Fruit fly (Drosophila melanogaster) whole organism, embryonic: ENCODE results near the gene Rab39.

ENCODE experiments used
- Abd-B ChIP-seq: fragments of 200-800 bp; sonication (Bioruptor generic); optimal IDR thresholded peaks from 2 replicates; lab custom pipeline; 2018; ENCODE audit warnings: missing biosample characterization, mild to moderate bottlenecking, missing genetic modification characterization, moderate library complexity
- B-H2 ChIP-seq: fragments of 200-800 bp; sonication (Bioruptor generic); optimal IDR thresholded peaks from 2 replicates; lab custom pipeline; 2018; ENCODE audit warnings: missing biosample characterization, mild to moderate bottlenecking, missing genetic modification characterization
- Bteb2 ChIP-seq: fragments of 200-800 bp; sonication (Bioruptor generic); optimal IDR thresholded peaks from 2 replicates; lab custom pipeline; 2016; ENCODE audit warnings: missing biosample characterization, missing genetic modification characterization
- C15 ChIP-seq: fragments of 200-800 bp; sonication (Bioruptor generic); IDR thresholded peaks from 3 replicates; pipeline ENCODE4 v1.3.6; 2022; ENCODE audit warnings: missing biosample characterization, missing genetic modification characterization
- CG10366 ChIP-seq: fragments of 200-800 bp; sonication (Bioruptor generic); IDR thresholded peaks from 2 replicates; pipeline ENCODE4 v1.3.6; 2022; ENCODE audit warnings: missing biosample characterization, missing genetic modification characterization
- CG10431 ChIP-seq: fragments of 200-800 bp; sonication (Bioruptor generic); optimal IDR thresholded peaks from 3 replicates; lab custom pipeline; 2018; ENCODE audit warnings: missing biosample characterization, mild to moderate bottlenecking, missing genetic modification characterization
- CG10979 ChIP-seq: fragments of 200-800 bp; sonication (Bioruptor generic); optimal IDR thresholded peaks from 2 replicates; lab custom pipeline; 2018; ENCODE audit warnings: missing biosample characterization, mild to moderate bottlenecking, missing genetic modification characterization, moderate library complexity
- CG11695 ChIP-seq: fragments of 200-800 bp; sonication (Bioruptor generic); IDR thresholded peaks from 3 replicates; pipeline ENCODE4 v1.3.6; 2022; ENCODE audit warnings: missing biosample characterization, missing genetic modification characterization
- CG11696 ChIP-seq: fragments of 200-800 bp; sonication (Bioruptor generic); IDR thresholded peaks from 2 replicates; pipeline ENCODE4 v1.3.6; 2022; ENCODE audit warnings: missing biosample characterization, missing genetic modification characterization
- CG11723 ChIP-seq: fragments of 200-800 bp; sonication (Bioruptor generic); optimal IDR thresholded peaks from 2 replicates; lab custom pipeline; 2017; ENCODE audit warnings: missing biosample characterization, mild to moderate bottlenecking, missing genetic modification characterization
- CG12236 ChIP-seq: fragments of 200-800 bp; sonication (Bioruptor generic); optimal IDR thresholded peaks from 2 replicates; lab custom pipeline; 2016; ENCODE audit warnings: missing biosample characterization, missing genetic modification characterization
- CG12744 ChIP-seq: fragments of 200-800 bp; sonication (Bioruptor generic); optimal IDR thresholded peaks from 2 replicates; lab custom pipeline; 2016; ENCODE audit warnings: missing biosample characterization, missing genetic modification characterization
- CG13424 ChIP-seq: fragments of 200-800 bp; sonication (Bioruptor generic); optimal IDR thresholded peaks from 2 replicates; lab custom pipeline; 2019; ENCODE audit warnings: missing biosample characterization, mild to moderate bottlenecking, missing genetic modification characterization, moderate library complexity
- CG15479 ChIP-seq: fragments of 200-800 bp; sonication (Bioruptor generic); optimal IDR thresholded peaks from 3 replicates; lab custom pipeline; 2019; ENCODE audit warnings: missing biosample characterization, mild to moderate bottlenecking, missing genetic modification characterization, moderate library complexity
- CG17328 ChIP-seq: fragments of 200-800 bp; sonication (Bioruptor generic); IDR thresholded peaks from 2 replicates; pipeline ENCODE4 v1.3.6; 2022; ENCODE audit warnings: missing biosample characterization, missing genetic modification characterization
- CG18011 ChIP-seq: fragments of 200-800 bp; sonication (Bioruptor generic); optimal IDR thresholded peaks from 2 replicates; lab custom pipeline; 2017; ENCODE audit warnings: missing biosample characterization, missing genetic modification characterization, mild to moderate bottlenecking, moderate library complexity, missing genotype
- CG18476 ChIP-seq: fragments of 200-800 bp; sonication (Bioruptor generic); optimal IDR thresholded peaks from 2 replicates; lab custom pipeline; 2016; ENCODE audit warnings: missing biosample characterization, mild to moderate bottlenecking, missing genetic modification characterization
- CG2712 ChIP-seq: fragments of 200-800 bp; optimal IDR thresholded peaks from 3 replicates; lab custom pipeline; 2019; ENCODE audit warnings: missing biosample characterization, mild to moderate bottlenecking, missing genetic modification characterization, moderate library complexity
- CG4424 ChIP-seq: fragments of 200-800 bp; sonication (Bioruptor generic); optimal IDR thresholded peaks from 3 replicates; lab custom pipeline; 2016; ENCODE audit warnings: missing biosample characterization, missing genetic modification characterization
- CG6854 ChIP-seq: fragments of 200-800 bp; sonication (Bioruptor generic); optimal IDR thresholded peaks from 3 replicates; lab custom pipeline; 2017; ENCODE audit warnings: missing biosample characterization, mild to moderate bottlenecking, missing genetic modification characterization
- CG7271 ChIP-seq: fragments of 200-800 bp; sonication (Bioruptor generic); optimal IDR thresholded peaks from 2 replicates; lab custom pipeline; 2018; ENCODE audit warnings: missing biosample characterization, mild to moderate bottlenecking, missing genetic modification characterization, moderate library complexity
- CG7963 ChIP-seq: fragments of 200-800 bp; sonication (Bioruptor generic); IDR thresholded peaks from 3 replicates; pipeline ENCODE4 v1.3.6; 2022; ENCODE audit warnings: missing biosample characterization, missing genetic modification characterization; ENCODE audit not compliant: partially characterized antibody
- Dfd ChIP-seq, 2 experiments: fragments of >200 bp; optimal IDR thresholded peaks; 2 replicates each; lab custom pipeline; 2017; ENCODE audit warnings: missing biosample characterization in 2 of 2, missing genetic modification characterization in 2 of 2
- E2f2 ChIP-seq: fragments of 200-800 bp; sonication (Bioruptor generic); IDR thresholded peaks from 2 replicates; pipeline ENCODE4 v1.3.6; 2022; ENCODE audit warnings: missing biosample characterization, missing genetic modification characterization
- Med ChIP-seq: fragments of 200-800 bp; sonication (Bioruptor generic); peaks from one replicate; lab custom pipeline; 2016; ENCODE audit warnings: missing biosample characterization, missing genetic modification characterization, mild to moderate bottlenecking, inconsistent platforms, moderate library complexity
- NFAT ChIP-seq: fragments of 200-800 bp; sonication (Bioruptor generic); IDR thresholded peaks from 2 replicates; pipeline ENCODE4 v1.3.6; 2022; ENCODE audit warnings: missing biosample characterization, missing genetic modification characterization
- Nf-YB ChIP-seq: fragments of 200-800 bp; sonication (Bioruptor generic); optimal IDR thresholded peaks from 3 replicates; lab custom pipeline; 2019; ENCODE audit warnings: missing biosample characterization, mild to moderate bottlenecking, missing genetic modification characterization, moderate library complexity
- Opbp ChIP-seq: fragments of 200-800 bp; sonication (Bioruptor generic); IDR thresholded peaks from 3 replicates; pipeline ENCODE4 v1.3.6; 2022; ENCODE audit warnings: missing biosample characterization, missing genetic modification characterization; ENCODE audit not compliant: partially characterized antibody
- Rx ChIP-seq: fragments of 200-800 bp; sonication (Bioruptor generic); IDR thresholded peaks from 2 replicates; pipeline ENCODE4 v1.3.6; 2022; ENCODE audit warnings: missing biosample characterization, missing genetic modification characterization
- Side ChIP-seq: fragments of 200-800 bp; sonication (Bioruptor generic); optimal IDR thresholded peaks from 2 replicates; lab custom pipeline; 2016; ENCODE audit warnings: missing biosample characterization, missing genetic modification characterization
- Sry-β ChIP-seq: fragments of 200-800 bp; sonication (Bioruptor generic); optimal IDR thresholded peaks from 2 replicates; lab custom pipeline; 2018; ENCODE audit warnings: missing biosample characterization, mild to moderate bottlenecking, missing genetic modification characterization, moderate library complexity
- amos ChIP-seq: fragments of 200-800 bp; sonication (Bioruptor generic); IDR thresholded peaks from 2 replicates; pipeline ENCODE4 v1.3.6; 2022; ENCODE audit warnings: missing biosample characterization, missing genetic modification characterization; ENCODE audit not compliant: partially characterized antibody
- bab2 ChIP-seq: fragments of 200-800 bp; sonication (Bioruptor generic); optimal IDR thresholded peaks from 2 replicates; lab custom pipeline; 2016; ENCODE audit warnings: missing biosample characterization, missing genetic modification characterization
- bbx ChIP-seq: fragments of 200-800 bp; sonication (Bioruptor generic); IDR thresholded peaks from 2 replicates; pipeline ENCODE4 v1.3.6; 2022; ENCODE audit warnings: missing biosample characterization, missing genetic modification characterization; ENCODE audit not compliant: partially characterized antibody
- cato ChIP-seq: fragments of 200-800 bp; sonication (Bioruptor generic); optimal IDR thresholded peaks from 2 replicates; lab custom pipeline; 2016; ENCODE audit warnings: missing biosample characterization, missing genetic modification characterization, borderline replicate concordance
- cg ChIP-seq: fragments of 200-800 bp; sonication (Bioruptor generic); optimal IDR thresholded peaks from 3 replicates; lab custom pipeline; 2019; ENCODE audit warnings: missing biosample characterization, mild to moderate bottlenecking, missing genetic modification characterization, moderate library complexity
- danr ChIP-seq: fragments of 200-800 bp; sonication (Bioruptor generic); IDR thresholded peaks from 2 replicates; pipeline ENCODE4 v1.3.6; 2022; ENCODE audit warnings: missing biosample characterization, missing genetic modification characterization
- eve ChIP-seq, 2 experiments: fragments of >200 bp; optimal IDR thresholded peaks; 2 replicates each; lab custom pipeline; 2017; ENCODE audit warnings: missing biosample characterization in 2 of 2, missing genetic modification characterization in 2 of 2
- grn ChIP-seq: fragments of 200-800 bp; sonication (Bioruptor generic); optimal IDR thresholded peaks from 3 replicates; lab custom pipeline; 2017; ENCODE audit warnings: missing biosample characterization, missing genetic modification characterization
- gsb ChIP-seq: fragments of 200-800 bp; sonication (Bioruptor generic); IDR thresholded peaks from 2 replicates; pipeline ENCODE4 v1.3.6; 2022; ENCODE audit warnings: missing biosample characterization, missing genetic modification characterization
- hb ChIP-seq: fragments of 200-800 bp; sonication (Bioruptor generic); IDR thresholded peaks from 3 replicates; pipeline ENCODE4 v1.3.6; 2022; ENCODE audit warnings: missing biosample characterization, missing genetic modification characterization; ENCODE audit not compliant: partially characterized antibody
- luna ChIP-seq: fragments of 200-800 bp; sonication (Bioruptor generic); optimal IDR thresholded peaks from 2 replicates; lab custom pipeline; 2016; ENCODE audit warnings: missing biosample characterization, missing genetic modification characterization
- maf-S ChIP-seq: fragments of 200-800 bp; sonication (Bioruptor generic); optimal IDR thresholded peaks from 2 replicates; lab custom pipeline; 2016; ENCODE audit warnings: missing biosample characterization, missing genetic modification characterization
- pho ChIP-seq: fragments of 200-800 bp; sonication (Bioruptor generic); optimal IDR thresholded peaks from 2 replicates; lab custom pipeline; 2016; ENCODE audit warnings: missing biosample characterization, missing genetic modification characterization
- pita ChIP-seq: fragments of 200-800 bp; sonication (Bioruptor generic); optimal IDR thresholded peaks from 2 replicates; lab custom pipeline; 2017; ENCODE audit warnings: missing biosample characterization, mild to moderate bottlenecking, missing genetic modification characterization
- pum ChIP-seq: fragments of 200-800 bp; sonication (Bioruptor generic); optimal IDR thresholded peaks from 2 replicates; lab custom pipeline; 2016; ENCODE audit warnings: missing biosample characterization, missing genetic modification characterization
- sc ChIP-seq, 3 experiments: fragments of >200 bp in 2 of 3; fragments of 200-800 bp in 1 of 3; sonication (Bioruptor generic) in 1 of 3; optimal IDR thresholded peaks; 2 replicates in 2 of 3; 3 replicates in 1 of 3; lab custom pipeline; 2017; ENCODE audit warnings: mild to moderate bottlenecking in 1 of 3, missing biosample characterization in 1 of 3, missing genetic modification characterization in 1 of 3, missing genetic modification reagents in 1 of 3
- ssp ChIP-seq: fragments of 200-800 bp; sonication (Bioruptor generic); IDR thresholded peaks from 2 replicates; pipeline ENCODE4 v1.3.6; 2022; ENCODE audit warnings: missing biosample characterization, missing genetic modification characterization
- stwl ChIP-seq: fragments of 200-800 bp; sonication (Bioruptor generic); optimal IDR thresholded peaks from 3 replicates; lab custom pipeline; 2018; ENCODE audit warnings: missing biosample characterization, mild to moderate bottlenecking, missing genetic modification characterization, moderate library complexity
- zf30C ChIP-seq: fragments of 200-800 bp; sonication (Bioruptor generic); optimal IDR thresholded peaks from 3 replicates; lab custom pipeline; 2018; ENCODE audit warnings: missing biosample characterization, mild to moderate bottlenecking, missing genetic modification characterization
- zfh1 ChIP-seq: fragments of 200-800 bp; sonication (Bioruptor generic); IDR thresholded peaks from 3 replicates; pipeline ENCODE4 v1.3.6; 2022; ENCODE audit warnings: missing biosample characterization, missing genetic modification characterization

The Rab39 gene

dm6 chrX:7690683-7691082 is 44.0 kb upstream of the Rab39 start (continued):
- peak; percentile 19 for TF ChIP-seq stwl (tag; lab: Kevin White, UChicago)
- no peak for TF ChIP-seq ssp
- peak; percentile 28 for TF ChIP-seq CG13424
- no peak for TF ChIP-seq maf-S (GFP tag; lab: Kevin White, UChicago)
- TF ChIP-seq CG18476 (GFP tag; lab: Kevin White, UChicago) = no peak
- peak; percentile 27 for TF ChIP-seq Side (GFP tag; lab: Kevin White, UChicago)
- TF ChIP-seq sc (optimal IDR thresholded peaks at IDR 0.05; lab: Kevin White, UChicago) = no peak
- TF ChIP-seq sc (GFP tag; optimal IDR thresholded peaks at IDR 0.05; lab: Kevin White, UChicago) = peak; percentile 49
- no peak for TF ChIP-seq CG11696 (GFP tag; lab: Robert Waterston, UW)
- TF ChIP-seq CG7963 (GFP tag; lab: Robert Waterston, UW) = no peak
- peak; percentile 66 for TF ChIP-seq zf30C (GFP tag; lab: Kevin White, UChicago)
- TF ChIP-seq CG10979 (tag; lab: Kevin White, UChicago) = peak; percentile 26
- peak; percentile 29 for TF ChIP-seq cg (GFP tag; lab: Kevin White, UChicago)
- TF ChIP-seq bbx (GFP tag; lab: Robert Waterston, UW) = no peak
- no peak for TF ChIP-seq Bteb2 (GFP tag; lab: Kevin White, UChicago)
- no peak for TF ChIP-seq danr (GFP tag; lab: Robert Waterston, UW)
- TF ChIP-seq Nf-YB (GFP tag; lab: Kevin White, UChicago) = no peak
- TF ChIP-seq CG7271 = no peak
- TF ChIP-seq CG2712 (tag; lab: Kevin White, UChicago) = peak; percentile 34
- TF ChIP-seq bab2 (GFP tag; lab: Kevin White, UChicago) = peak; percentile 47
- TF ChIP-seq pita = no peak
- peak; percentile 61 for TF ChIP-seq B-H2 (GFP tag; lab: Kevin White, UChicago)
- TF ChIP-seq CG17328 (GFP tag; lab: Robert Waterston, UW) = no peak
- TF ChIP-seq CG10366 (GFP tag; lab: Robert Waterston, UW) = no peak
- TF ChIP-seq amos (GFP tag; lab: Robert Waterston, UW) = no peak
- TF ChIP-seq Opbp (GFP tag; lab: Robert Waterston, UW) = no peak
- no peak for TF ChIP-seq C15 (GFP tag; lab: Robert Waterston, UW)
- TF ChIP-seq pum = no peak
- no peak for TF ChIP-seq eve (GFP tag; optimal IDR thresholded peaks at IDR 0.05; lab: Kevin White, UChicago)
- peak; percentile 84 for TF ChIP-seq Med (GFP tag; lab: Kevin White, UChicago)
- no peak for TF ChIP-seq E2f2 (GFP tag; lab: Robert Waterston, UW)
- TF ChIP-seq Abd-B = no peak
- peak; percentile 21 for TF ChIP-seq luna (GFP tag; lab: Kevin White, UChicago)
- TF ChIP-seq zfh1 (GFP tag; lab: Robert Waterston, UW) = no peak
- no peak for TF ChIP-seq CG15479 (GFP tag; lab: Kevin White, UChicago)
- TF ChIP-seq Rx (GFP tag; lab: Robert Waterston, UW) = no peak
- no peak for TF ChIP-seq Sry-β (GFP tag; lab: Kevin White, UChicago)
- TF ChIP-seq CG4424 = no peak
- TF ChIP-seq hb (GFP tag; lab: Robert Waterston, UW) = no peak
- TF ChIP-seq CG18011 = peak; percentile 2
- peak; percentile 23 for TF ChIP-seq CG12236 (GFP tag; lab: Kevin White, UChicago)
- TF ChIP-seq CG11695 = 0 out of 3 replicates have a peak, but pooled peaks have one; percentile 32
- peak; percentile 13 for TF ChIP-seq pho (GFP tag; lab: Kevin White, UChicago)
- TF ChIP-seq grn = peak; percentile 78
- 0 out of 2 replicates have a peak, but pooled peaks have one; percentile 9 for TF ChIP-seq gsb
- TF ChIP-seq NFAT (GFP tag; lab: Robert Waterston, UW) = no peak
- TF ChIP-seq CG10431 (GFP tag; lab: Kevin White, UChicago) = peak; percentile 84
- TF ChIP-seq Dfd (GFP tag; optimal IDR thresholded peaks at IDR 0.05; lab: Kevin White, UChicago) = no peak
- TF ChIP-seq cato (GFP tag; lab: Kevin White, UChicago) = no peak
- peak; percentile 30 for TF ChIP-seq CG11723
- TF ChIP-seq CG12744 (GFP tag; lab: Kevin White, UChicago) = peak; percentile 6
- peak; percentile 68 for TF ChIP-seq CG6854 (GFP tag; lab: Kevin White, UChicago)
